Fruit fly (Drosophila melanogaster): ENCODE measurements around the gene chico.

Gene chico

dm6 chr2L:10246785-10247190 lies at the start of gene chico (continued):
- TF ChIP-seq CG9797 (GFP tag; optimal IDR thresholded peaks at IDR 0.05) = peak; percentile 53
- peak; percentile 55; the same call in 1 of the 2 replicates for TF ChIP-seq ato (GFP tag; IDR thresholded peaks at IDR 0.05; ENCODE audit: partially characterized antibody)
- no peak for TF ChIP-seq CG4282 (GFP tag; optimal IDR thresholded peaks at IDR 0.05)
- peak; percentile 93 for TF ChIP-seq Sry-δ (GFP tag; optimal IDR thresholded peaks at IDR 0.05)
- peak; percentile 4 for TF ChIP-seq wek (GFP tag; optimal IDR thresholded peaks at IDR 0.05)
- peak; percentile 47 for TF ChIP-seq gro (GFP tag; optimal IDR thresholded peaks at IDR 0.05)
- TF ChIP-seq CG16813 (GFP tag; IDR thresholded peaks at IDR 0.05; ENCODE audit: partially characterized antibody) = peak; percentile 53
- peak; percentile 51 for TF ChIP-seq HmgZ (tag; optimal IDR thresholded peaks at IDR 0.05)
- peak; percentile 19 for TF ChIP-seq twi (tag; optimal IDR thresholded peaks at IDR 0.05)
- peak; percentile 53 for TF ChIP-seq CG17829 (tag; optimal IDR thresholded peaks at IDR 0.05)
- TF ChIP-seq E2f2 (GFP tag; IDR thresholded peaks at IDR 0.05) = peak; percentile 74
- no peak for TF ChIP-seq ranshi (GFP tag; IDR thresholded peaks at IDR 0.05)
- peak; percentile 29 for TF ChIP-seq CG4424 (GFP tag; optimal IDR thresholded peaks at IDR 0.05)
- TF ChIP-seq CG6791 (GFP tag; IDR thresholded peaks at IDR 0.05; ENCODE audit: partially characterized antibody) = peak; percentile 89
- peak; percentile 62 for TF ChIP-seq YL-1 (GFP tag; optimal IDR thresholded peaks at IDR 0.05)
- TF ChIP-seq Dref (GFP tag; IDR thresholded peaks at IDR 0.05) = peak; percentile 98
- TF ChIP-seq phol (tag; optimal IDR thresholded peaks at IDR 0.05) = peak; percentile 43
- no peak for TF ChIP-seq CG3163 (GFP tag; optimal IDR thresholded peaks at IDR 0.05)
- TF ChIP-seq BtbVII (GFP tag; optimal IDR thresholded peaks at IDR 0.05) = no peak
- TF ChIP-seq Sin3A (optimal IDR thresholded peaks at IDR 0.05) = peak; percentile 17
- TF ChIP-seq CG8924 (tag; optimal IDR thresholded peaks at IDR 0.05) = peak; percentile 44
- TF ChIP-seq nerfin-2 (GFP tag; IDR thresholded peaks at IDR 0.05; ENCODE audit: partially characterized antibody) = peak; percentile 58; the same call in 1 of the 2 replicates
- TF ChIP-seq BEAF-32 (GFP tag; optimal IDR thresholded peaks at IDR 0.05) = peak; percentile 65
- TF ChIP-seq CHES-1-like (GFP tag; optimal IDR thresholded peaks at IDR 0.05) = peak; percentile 18
- no peak for TF ChIP-seq tup (GFP tag; optimal IDR thresholded peaks at IDR 0.05)
- peak; percentile 15 for TF ChIP-seq NC2β (GFP tag; optimal IDR thresholded peaks at IDR 0.05)
- peak; percentile 90 for TF ChIP-seq Myb (GFP tag; optimal IDR thresholded peaks at IDR 0.05)
- peak; percentile 83 for TF ChIP-seq CG1603 (tag; optimal IDR thresholded peaks at IDR 0.05)
- no peak for TF ChIP-seq CG15073 (GFP tag; optimal IDR thresholded peaks at IDR 0.05)
- peak; percentile 73 for TF ChIP-seq Dp (GFP tag; optimal IDR thresholded peaks at IDR 0.05)
- peak; percentile 52 for TF ChIP-seq CG10267 (tag; optimal IDR thresholded peaks at IDR 0.05)
- TF ChIP-seq Dll (GFP tag; IDR thresholded peaks at IDR 0.05; ENCODE audit: partially characterized antibody) = peak; percentile 58; the same call in 2 of the 4 replicates
- peak; percentile 63 for TF ChIP-seq Scr (GFP tag; IDR thresholded peaks at IDR 0.05; ENCODE audit: partially characterized antibody)
- peak; percentile 62 for TF ChIP-seq unc-4 (GFP tag; IDR thresholded peaks at IDR 0.05; ENCODE audit: partially characterized antibody)
- peak; percentile 22; the same call in 1 of the 3 replicates for TF ChIP-seq Dbx (GFP tag; IDR thresholded peaks at IDR 0.05)
- peak; percentile 83 for TF ChIP-seq Med (GFP tag)
- peak; percentile 77 for TF ChIP-seq CG12659 (GFP tag; optimal IDR thresholded peaks at IDR 0.05)
- TF ChIP-seq her (GFP tag; optimal IDR thresholded peaks at IDR 0.05) = peak; percentile 42
- TF ChIP-seq CG3995 (GFP tag; optimal IDR thresholded peaks at IDR 0.05) = no peak
- TF ChIP-seq peb (GFP tag; IDR thresholded peaks at IDR 0.05) = no peak
- TF ChIP-seq CG13287 (GFP tag; IDR thresholded peaks at IDR 0.05; ENCODE audit: partially characterized antibody) = peak; percentile 60
- no peak for TF ChIP-seq croc (GFP tag; conservative IDR thresholded peaks at IDR 0.05)
- no peak for TF ChIP-seq Hr39 (optimal IDR thresholded peaks at IDR 0.05)
- peak; percentile 93 for TF ChIP-seq nerfin-1 (tag; optimal IDR thresholded peaks at IDR 0.05)
- peak; percentile 68 for TF ChIP-seq CG2116 (GFP tag; optimal IDR thresholded peaks at IDR 0.05)
- TF ChIP-seq trem (tag; optimal IDR thresholded peaks at IDR 0.05) = peak; percentile 80
- peak; percentile 50 for TF ChIP-seq sug (tag; optimal IDR thresholded peaks at IDR 0.05)
- peak; percentile 74 for TF ChIP-seq bbx (GFP tag; IDR thresholded peaks at IDR 0.05; ENCODE audit: partially characterized antibody)
- 0 out of 2 replicates have a peak, but pooled peaks have one; percentile 12 for TF ChIP-seq Atf6 (GFP tag; IDR thresholded peaks at IDR 0.05)
- TF ChIP-seq pzg (GFP tag; optimal IDR thresholded peaks at IDR 0.05) = peak; percentile 97
